Worm (Caenorhabditis elegans) whole organism, L1 larva: ENCODE data around the gene F28B4.1.

Experiments used
- C04F5.9 ChIP-seq: sonication (generic microtip); optimal IDR thresholded peaks from 2 replicates; lab custom pipeline; 2016; ENCODE audit warnings: missing genetic modification characterization, missing compliant biosample characterization
- Y116A8C.19 ChIP-seq: sonication (generic microtip); optimal IDR thresholded peaks from 2 replicates; lab custom pipeline; 2016; ENCODE audit warnings: missing compliant biosample characterization, missing genetic modification characterization, borderline replicate concordance
- alr-1 ChIP-seq: fragments of 200-800 bp; sonication (Bioruptor generic); optimal IDR thresholded peaks from 2 replicates; lab custom pipeline; 2018; ENCODE audit warnings: borderline replicate concordance, mild to moderate bottlenecking, missing genetic modification characterization, missing compliant biosample characterization
- egl-13 ChIP-seq: sonication (generic microtip); optimal IDR thresholded peaks from 2 replicates; lab custom pipeline; 2016; ENCODE audit warnings: missing genotype, missing genetic modification reagents, missing genetic modification characterization, missing compliant biosample characterization
- egl-27 ChIP-seq, 2 experiments: fragments of 150-350 bp in 1 of 2; sonication (generic microtip); optimal IDR thresholded peaks; 3 replicates each; lab custom pipeline; 2017 to 2018; ENCODE audit warnings: missing biosample characterization in 2 of 2, missing genetic modification characterization in 2 of 2, missing genetic modification reagents in 2 of 2
- lin-13 ChIP-seq: fragments of 150-350 bp; optimal IDR thresholded peaks from 2 replicates; lab custom pipeline; 2014; ENCODE audit warnings: missing biosample characterization, missing genetic modification reagents, missing genetic modification characterization
- nhr-20 ChIP-seq: sonication (generic microtip); optimal IDR thresholded peaks from 2 replicates; lab custom pipeline; 2016; ENCODE audit warnings: mild to moderate bottlenecking, missing genetic modification characterization, missing compliant biosample characterization
- nhr-28 ChIP-seq: fragments of 150-350 bp; optimal IDR thresholded peaks from 2 replicates; lab custom pipeline; 2014; ENCODE audit warnings: missing biosample characterization, missing genetic modification characterization
- unc-98 ChIP-seq: fragments of 200-800 bp; sonication (Bioruptor generic); IDR thresholded peaks from 2 replicates; pipeline ENCODE4 v1.3.6; 2022; ENCODE audit warnings: missing genetic modification characterization, missing compliant biosample characterization
- ztf-11 ChIP-seq, 2 experiments: sonication (generic microtip); optimal IDR thresholded peaks; 2 replicates each; lab custom pipeline; 2016 to 2017; ENCODE audit warnings: missing genetic modification characterization in 2 of 2, missing biosample characterization in 1 of 2, missing compliant biosample characterization in 1 of 2

ce11 chrX:3176728-3177127, 28.1 kb upstream of the F28B4.1 start:
- TF ChIP-seq nhr-28 (tag; lab: Kevin White, UChicago) (no peak), egl-13 (tag; lab: Kevin White, UChicago) (no peak), unc-98 (GFP tag; lab: Robert Waterston, UW) (no peak), Y116A8C.19 (no peak), C04F5.9 (no peak), ztf-11 (tag; optimal IDR thresholded peaks at IDR 0.05; lab: Kevin White, UChicago) (no peak), lin-13 (GFP tag; lab: Kevin White, UChicago) (no peak), alr-1 (tag; lab: Kevin White, UChicago) (no peak), nhr-20 (no peak), egl-27 (tag; optimal IDR thresholded peaks at IDR 0.05; lab: Kevin White, UChicago) (no peak)
